Fruit fly (Drosophila melanogaster) whole organism, prepupa: ENCODE data around the gene Grip.

Source experiments
- CG15336 ChIP-seq: fragments of 200-800 bp; sonication (Bioruptor generic); IDR thresholded peaks from 2 replicates; pipeline ENCODE4 v1.3.6; 2022; ENCODE audit warnings: missing biosample characterization, missing genetic modification characterization
- CG3919 ChIP-seq: fragments of 200-800 bp; sonication (Bioruptor generic); optimal IDR thresholded peaks from 3 replicates; lab custom pipeline; 2016; ENCODE audit warnings: missing biosample characterization, missing genetic modification characterization
- CG6808 ChIP-seq: fragments of 200-800 bp; sonication (Bioruptor generic); optimal IDR thresholded peaks from 3 replicates; lab custom pipeline; 2017; ENCODE audit warnings: missing biosample characterization, missing genetic modification characterization, mild to moderate bottlenecking, moderate library complexity, missing genetic modification reagents
- Eip78C ChIP-seq: fragments of 200-800 bp; sonication (Bioruptor generic); peaks from one replicate; lab custom pipeline; 2016; ENCODE audit warnings: missing biosample characterization, missing genetic modification characterization
- Hr38 ChIP-seq: sonication (Bioruptor generic); optimal IDR thresholded peaks from 2 replicates; lab custom pipeline; 2016; ENCODE audit warnings: missing biosample characterization, missing genetic modification characterization
- Hr4 ChIP-seq: fragments of 200-800 bp; sonication (Bioruptor generic); optimal IDR thresholded peaks from 3 replicates; lab custom pipeline; 2016; ENCODE audit warnings: missing biosample characterization, missing genetic modification characterization
- OdsH ChIP-seq: fragments of 200-800 bp; sonication (Bioruptor generic); optimal IDR thresholded peaks from 3 replicates; lab custom pipeline; 2016; ENCODE audit warnings: missing biosample characterization, missing genetic modification characterization
- cyc ChIP-seq: fragments of 200-800 bp; sonication (Bioruptor generic); optimal IDR thresholded peaks from 3 replicates; lab custom pipeline; 2016; ENCODE audit warnings: missing biosample characterization, missing genetic modification characterization

DNA sequence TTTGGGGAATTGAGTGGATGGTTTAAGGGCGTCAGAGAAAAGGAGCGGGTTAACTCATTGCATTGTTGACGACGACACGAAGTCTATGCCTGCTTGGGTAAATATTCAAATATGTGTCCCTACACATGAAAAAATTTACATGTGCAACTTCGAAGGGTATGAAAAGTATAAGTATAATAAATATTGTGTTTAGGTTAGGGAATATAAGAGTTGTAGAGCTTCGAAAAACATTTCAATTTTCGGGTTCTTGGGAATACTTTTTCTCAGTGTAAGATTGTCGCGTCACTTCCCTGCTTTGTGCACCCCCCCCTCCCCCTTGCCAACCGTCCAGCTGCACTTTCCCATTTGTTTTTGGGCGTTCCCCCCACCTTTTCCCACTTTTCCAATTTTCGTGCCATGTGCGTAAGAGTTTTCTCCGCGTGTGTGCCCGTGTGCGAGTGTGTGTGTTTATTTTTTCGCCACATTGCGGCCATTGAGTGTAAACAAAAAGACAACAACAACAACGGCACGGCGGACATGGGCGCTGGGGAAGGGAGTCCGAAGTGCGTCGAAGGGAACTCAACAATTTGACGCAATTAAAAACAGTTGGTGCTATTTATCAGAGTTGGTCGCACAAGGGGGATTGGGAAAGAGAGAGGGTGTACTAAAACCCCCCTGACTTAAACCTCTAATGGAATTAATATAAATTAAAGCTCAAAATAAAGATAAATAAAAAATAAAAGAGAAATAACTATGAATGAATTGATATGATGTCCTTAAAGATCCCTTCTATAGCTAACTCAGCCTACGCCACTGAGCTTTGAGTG lies 4.0 kb downstream of the Grip start:
- peak; percentile 54 for TF ChIP-seq CG6808
- TF ChIP-seq CG3919 = peak; percentile 16
- peak; percentile 86 for TF ChIP-seq Eip78C
- peak; percentile 29 for TF ChIP-seq cyc
- TF ChIP-seq Hr38 (GFP tag; lab: Kevin White, UChicago) = no peak
- TF ChIP-seq OdsH (GFP tag; lab: Kevin White, UChicago) = peak; percentile 33
- peak; percentile 41 for TF ChIP-seq CG15336 (GFP tag; lab: Robert Waterston, UW)
- peak; percentile 43 for TF ChIP-seq Hr4 (GFP tag; lab: Kevin White, UChicago)
